Worm (Caenorhabditis elegans): ENCODE data around the gene osm-12.

osm-12 gene

DNA sequence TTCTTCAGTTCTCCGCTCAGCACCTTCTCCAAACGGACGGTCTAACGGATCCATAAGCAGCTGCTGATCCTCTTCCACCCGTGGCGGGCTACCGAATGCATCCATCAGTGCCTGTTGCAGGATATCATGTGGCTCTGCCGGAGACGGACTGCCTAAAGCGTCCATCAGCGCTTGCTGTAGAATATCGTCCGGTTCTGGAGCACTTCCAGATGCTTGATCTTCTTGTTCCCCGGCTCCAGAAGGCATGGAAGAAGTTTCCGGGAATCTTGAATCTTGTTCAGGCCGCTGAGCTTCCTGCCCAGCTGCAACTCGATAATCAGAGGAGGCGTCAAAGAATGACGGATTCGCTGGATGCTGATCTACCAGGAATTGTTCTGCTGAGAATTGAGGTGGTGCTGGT, 2.9 kb upstream of the osm-12 start:
- TF ChIP-seq set-16 (GFP tag; IDR thresholded peaks at IDR 0.05) (peak; percentile 59), D1046.2 (GFP tag; IDR thresholded peaks at IDR 0.05) (0 out of 2 replicates have a peak, but pooled peaks have one; percentile 49), aha-1 (tag) (no peak)

DNA sequence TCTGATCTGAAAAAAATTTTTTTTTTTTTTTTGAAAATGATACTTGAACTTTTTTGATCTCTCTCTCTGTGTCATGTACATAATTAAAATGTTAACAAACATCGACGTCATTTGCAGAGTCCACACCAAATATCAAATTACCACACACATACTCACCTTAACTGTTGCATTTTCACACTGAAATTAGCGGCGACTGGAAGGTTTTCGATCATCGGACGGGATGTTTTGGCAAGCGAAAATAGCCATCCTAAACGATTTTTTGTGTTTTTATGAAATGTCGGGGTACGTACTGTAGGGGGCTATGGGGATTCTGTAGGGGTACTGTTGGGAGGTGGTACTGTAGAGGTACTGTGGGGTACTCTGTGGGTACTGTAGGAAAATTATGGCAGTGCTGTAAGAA, 4.2 kb downstream of the osm-12 start:
- TF ChIP-seq gei-8 (GFP tag; optimal IDR thresholded peaks at IDR 0.05) (no peak), tra-1 (GFP tag; IDR thresholded peaks at IDR 0.05) (no peak), lin-39 (tag; optimal IDR thresholded peaks at IDR 0.05) (no peak), madf-5 (GFP tag; IDR thresholded peaks at IDR 0.05) (no peak), nhr-41 (GFP tag; IDR thresholded peaks at IDR 0.05) (no peak), F37D6.2 (tag; optimal IDR thresholded peaks at IDR 0.05) (no peak), zfp-3 (GFP tag; conservative IDR thresholded peaks at IDR 0.05) (no peak), ceh-62 (tag; optimal IDR thresholded peaks at IDR 0.05) (no peak), nhr-25 (tag; optimal IDR thresholded peaks at IDR 0.05; ENCODE audit: borderline replicate concordance, insufficient read depth) (no peak), T26A8.4 (GFP tag; IDR thresholded peaks at IDR 0.05) (no peak)

- TF ChIP-seq unc-62 (GFP tag; optimal IDR thresholded peaks at IDR 0.05 in 1 of 2) (peak in 1 of 2 experiments; percentile 84), unc-62 (tag; optimal IDR thresholded peaks at IDR 0.05) (no peak), nhr-41 (GFP tag; IDR thresholded peaks at IDR 0.05) (no peak)
Observed at ce11 chrIII:12195991-12196390, 6.3 kb downstream of the osm-12 start.

ce11 chrIII:12194190-12194589, 8.1 kb downstream of the osm-12 start, which contains the start of gene Y75B8A.44:
Gene Y75B8A.44 (plus strand): TSS chrIII:12194490.
- TF ChIP-seq mxl-2 (GFP tag; conservative IDR thresholded peaks at IDR 0.05) (no peak), aly-2 (tag; optimal IDR thresholded peaks at IDR 0.05) (no peak), gei-8 (GFP tag; optimal IDR thresholded peaks at IDR 0.05) (no peak), lin-39 (tag; optimal IDR thresholded peaks at IDR 0.05) (no peak)

DNA sequence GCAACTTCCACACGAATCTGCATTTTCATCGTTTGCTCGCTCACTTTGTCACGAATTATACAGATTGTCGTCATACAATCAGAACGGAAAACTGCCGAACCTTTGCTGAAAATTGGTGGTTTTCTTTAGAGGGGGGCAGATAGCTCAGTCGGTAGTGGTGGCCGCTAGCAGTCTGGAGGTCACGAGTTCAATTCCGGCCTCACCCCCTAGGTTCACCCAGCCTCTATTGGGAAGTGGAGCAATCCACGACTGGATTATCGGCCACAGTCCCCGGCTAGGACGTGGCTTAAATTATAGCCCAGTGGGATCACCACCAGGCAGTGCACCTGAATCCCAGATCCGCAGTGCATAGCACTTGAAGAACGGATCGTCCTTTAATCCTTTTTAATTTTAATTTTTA, 9.7 kb downstream of the osm-12 start:
- peak; percentile 39; the same call in 1 of the 2 replicates for TF ChIP-seq lin-38 (GFP tag; IDR thresholded peaks at IDR 0.05)
- TF ChIP-seq lim-7 (GFP tag; IDR thresholded peaks at IDR 0.05): peak; percentile 54; the same call in 1 of the 2 replicates
- 0 out of 2 replicates have a peak, but pooled peaks have one; percentile 10 for TF ChIP-seq ctbp-1 (GFP tag; IDR thresholded peaks at IDR 0.05)
- TF ChIP-seq egl-43 (GFP tag; IDR thresholded peaks at IDR 0.05): peak; percentile 55; the same call in 1 of the 2 replicates
- peak; percentile 45; the same call in 1 of the 2 replicates for TF ChIP-seq dmd-9 (GFP tag; IDR thresholded peaks at IDR 0.05)
- peak; percentile 47; the same call in 1 of the 2 replicates for TF ChIP-seq set-16 (GFP tag; IDR thresholded peaks at IDR 0.05)
- 0 out of 2 replicates have a peak, but pooled peaks have one; percentile 27 for TF ChIP-seq snpc-1.2 (GFP tag; IDR thresholded peaks at IDR 0.05)

DNA sequence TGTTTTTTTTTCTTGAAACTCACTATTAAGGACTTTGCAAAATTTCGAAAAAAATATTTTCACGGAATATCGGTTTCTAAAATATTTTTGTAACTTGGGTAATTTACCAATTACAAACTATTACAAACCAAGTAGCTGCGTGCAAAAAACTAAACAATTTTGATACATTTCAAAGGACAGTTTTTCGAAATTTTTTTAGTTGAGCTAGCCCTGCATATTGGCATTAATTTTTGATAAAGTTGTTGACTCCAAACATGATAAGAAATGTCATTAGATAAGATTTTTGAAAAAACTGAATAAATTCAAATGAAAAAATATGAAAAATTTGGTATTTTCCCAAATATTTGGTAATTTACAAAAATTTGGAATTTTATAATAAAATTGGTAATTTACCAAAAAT, 14.1 kb downstream of the osm-12 start:
- TF ChIP-seq dve-1 (tag; optimal IDR thresholded peaks at IDR 0.05; ENCODE audit: insufficient read depth): peak; percentile 12
- TF ChIP-seq F37D6.2 (tag; optimal IDR thresholded peaks at IDR 0.05): no peak
- no peak for TF ChIP-seq daf-16 (GFP tag; optimal IDR thresholded peaks at IDR 0.05)
- peak; percentile 75 for TF ChIP-seq daf-16 (tag; optimal IDR thresholded peaks at IDR 0.05)
- TF ChIP-seq Y105C5A.15 (GFP tag; IDR thresholded peaks at IDR 0.05): no peak
- TF ChIP-seq pqm-1 (tag; optimal IDR thresholded peaks at IDR 0.05): peak; percentile 22

- no peak for TF ChIP-seq Y48G9A.11 (GFP tag; IDR thresholded peaks at IDR 0.05)
- TF ChIP-seq egl-27 (tag; optimal IDR thresholded peaks at IDR 0.05): no peak
- no peak for TF ChIP-seq nhr-102 (tag; optimal IDR thresholded peaks at IDR 0.05)
- no peak for TF ChIP-seq egl-43 (GFP tag; IDR thresholded peaks at IDR 0.05)
- no peak for TF ChIP-seq ctbp-1 (GFP tag; IDR thresholded peaks at IDR 0.05)
- TF ChIP-seq Y75B8A.6 (GFP tag; IDR thresholded peaks at IDR 0.05): no peak
- TF ChIP-seq skn-1 (tag; optimal IDR thresholded peaks at IDR 0.05): no peak
- no peak for TF ChIP-seq nhr-77 (tag; optimal IDR thresholded peaks at IDR 0.05)
- no peak for TF ChIP-seq pha-4 (GFP tag; IDR thresholded peaks at IDR 0.05)
- no peak for TF ChIP-seq pha-4 (tag; optimal IDR thresholded peaks at IDR 0.05)
- no peak for TF ChIP-seq F44E2.7 (GFP tag; IDR thresholded peaks at IDR 0.05)
- no peak for TF ChIP-seq madf-9 (GFP tag; conservative IDR thresholded peaks at IDR 0.05)
Observed at ce11 chrIII:12186111-12186510, 16.2 kb downstream of the osm-12 start, which contains the start of gene lury-1. Gene lury-1 (plus strand): TSS chrIII:12186411.
